Fruit fly (Drosophila melanogaster) whole organism, prepupa: ENCODE data around the gene tomboy20.

ENCODE experiments used
- CG3919 ChIP-seq: fragments of 200-800 bp; sonication (Bioruptor generic); optimal IDR thresholded peaks from 3 replicates; lab custom pipeline; 2016; ENCODE audit warnings: missing biosample characterization, missing genetic modification characterization
- CG8119 ChIP-seq: fragments of 200-800 bp; sonication (Bioruptor generic); IDR thresholded peaks from 3 replicates; pipeline ENCODE4 v1.3.6; 2022; ENCODE audit warnings: missing biosample characterization, missing genetic modification characterization
- Sox102F ChIP-seq: fragments of 200-800 bp; sonication (Bioruptor generic); optimal IDR thresholded peaks from 2 replicates; lab custom pipeline; 2016; ENCODE audit warnings: missing biosample characterization, mild to moderate bottlenecking, missing genetic modification characterization

DNA sequence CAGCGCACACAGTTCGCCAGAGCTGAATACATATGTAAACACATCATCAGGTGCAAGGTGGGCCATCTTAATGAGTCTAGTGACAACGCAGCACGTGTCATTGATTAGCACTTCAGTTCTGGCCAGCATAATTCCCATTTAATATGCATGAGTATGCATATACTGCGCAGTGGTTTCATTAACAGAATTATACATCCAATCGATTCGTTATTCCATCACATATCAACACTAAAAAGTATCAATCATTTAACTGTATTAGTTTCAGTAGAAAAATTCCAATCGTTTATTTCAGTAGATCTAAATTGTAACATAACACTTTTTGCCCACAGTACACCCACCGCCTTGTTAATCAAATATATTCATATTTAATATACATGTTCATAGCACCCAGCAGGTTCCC, 21.3 kb downstream of the tomboy20 start, which contains the start of gene CG4073:
- no peak for TF ChIP-seq CG3919 (GFP tag; lab: Kevin White, UChicago)
- TF ChIP-seq CG8119 (GFP tag; lab: Robert Waterston, UW), result no peak
- TF ChIP-seq Sox102F (GFP tag; lab: Kevin White, UChicago), result no peak
